Worm (Caenorhabditis elegans) whole organism, L4 larva: ENCODE data around the gene CD4.8.

Source experiments
- F10B5.3 ChIP-seq: sonication (generic microtip); optimal IDR thresholded peaks from 2 replicates; lab custom pipeline; 2016; ENCODE audit warnings: mild to moderate bottlenecking, missing genetic modification characterization, missing compliant biosample characterization
- F26F4.8 ChIP-seq: fragments of 200-800 bp; sonication (Bioruptor generic); conservative IDR thresholded peaks from 2 replicates; pipeline ENCODE4 v1.3.6; 2022; ENCODE audit warnings: missing genetic modification characterization, missing compliant biosample characterization
- F37D6.2 ChIP-seq: sonication (generic microtip); optimal IDR thresholded peaks from 2 replicates; lab custom pipeline; 2016; ENCODE audit warnings: mild to moderate bottlenecking, missing genetic modification characterization, missing compliant biosample characterization
- F49E8.2 ChIP-seq: sonication (generic microtip); optimal IDR thresholded peaks from 2 replicates; lab custom pipeline; 2016; ENCODE audit warnings: missing compliant biosample characterization, mild to moderate bottlenecking, missing genetic modification characterization, borderline replicate concordance
- T26A8.4 ChIP-seq: fragments of 200-800 bp; sonication (Bioruptor generic); IDR thresholded peaks from 2 replicates; pipeline ENCODE4 v1.3.6; 2022; ENCODE audit warnings: missing genetic modification characterization, missing compliant biosample characterization
- Y105C5A.15 ChIP-seq: fragments of 200-800 bp; sonication (Bioruptor generic); IDR thresholded peaks from 2 replicates; pipeline ENCODE4 v1.3.6; 2022; ENCODE audit warnings: missing genetic modification characterization, missing compliant biosample characterization
- Y48G9A.11 ChIP-seq: fragments of 200-800 bp; sonication (Bioruptor generic); IDR thresholded peaks from 2 replicates; pipeline ENCODE4 v1.3.6; 2022; ENCODE audit warnings: missing genetic modification reagents, missing genetic modification characterization, missing compliant biosample characterization
- Y5F2A.4 ChIP-seq: fragments of 200-800 bp; sonication (Bioruptor generic); optimal IDR thresholded peaks from 2 replicates; lab custom pipeline; 2018; ENCODE audit warnings: mild to moderate bottlenecking, missing genetic modification characterization, missing compliant biosample characterization
- ama-1 ChIP-seq: fragments of 150-350 bp; optimal IDR thresholded peaks from 2 replicates; lab custom pipeline; 2014; ENCODE audit warnings: inconsistent platforms, mixed read lengths
- attf-4 ChIP-seq: sonication (generic microtip); optimal IDR thresholded peaks from 3 replicates; lab custom pipeline; 2017; ENCODE audit warnings: missing biosample characterization, missing genetic modification characterization
- ceh-20 ChIP-seq: fragments of 200-800 bp; sonication (Bioruptor generic); IDR thresholded peaks from 2 replicates; pipeline ENCODE4 v1.3.6; 2022; ENCODE audit warnings: missing genetic modification reagents, missing genetic modification characterization, missing compliant biosample characterization
- ceh-44 ChIP-seq: fragments of 200-800 bp; sonication (Bioruptor generic); IDR thresholded peaks from 2 replicates; pipeline ENCODE4 v1.3.6; 2022; ENCODE audit warnings: missing genetic modification reagents, missing genetic modification characterization, missing compliant biosample characterization
- ces-1 ChIP-seq: fragments of 150-350 bp; sonication (generic microtip); optimal IDR thresholded peaks from 4 replicates; lab custom pipeline; 2014; ENCODE audit warnings: missing biosample characterization, missing genetic modification reagents, missing genetic modification characterization
- ctbp-1 ChIP-seq: fragments of 200-800 bp; sonication (Bioruptor generic); IDR thresholded peaks from 2 replicates; pipeline ENCODE4 v1.3.6; 2022; ENCODE audit warnings: missing genetic modification reagents, missing genetic modification characterization, missing compliant biosample characterization
- daf-19 ChIP-seq: fragments of 200-800 bp; sonication (Bioruptor generic); conservative IDR thresholded peaks from 2 replicates; pipeline ENCODE4 v1.3.6; 2022; ENCODE audit warnings: missing genetic modification characterization, missing compliant biosample characterization
- dmd-8 ChIP-seq: fragments of 200-800 bp; sonication (Bioruptor generic); IDR thresholded peaks from 2 replicates; pipeline ENCODE4 v1.3.6; 2022; ENCODE audit warnings: missing genetic modification characterization, missing compliant biosample characterization
- dmd-9 ChIP-seq: fragments of 200-800 bp; sonication (Bioruptor generic); IDR thresholded peaks from 2 replicates; pipeline ENCODE4 v1.3.6; 2022; ENCODE audit warnings: missing genetic modification reagents, missing genetic modification characterization, missing compliant biosample characterization
- dpl-1 ChIP-seq: fragments of 150-350 bp; optimal IDR thresholded peaks from 2 replicates; lab custom pipeline; 2014; ENCODE audit warnings: missing biosample characterization, missing genetic modification reagents, missing genetic modification characterization
- duxl-1 ChIP-seq: sonication (generic microtip); optimal IDR thresholded peaks from 2 replicates; lab custom pipeline; 2016; ENCODE audit warnings: mild to moderate bottlenecking, missing genetic modification characterization, moderate library complexity, missing compliant biosample characterization; ENCODE audit not compliant: poor library complexity
- egl-43 ChIP-seq: fragments of 200-800 bp; sonication (Bioruptor generic); IDR thresholded peaks from 2 replicates; pipeline ENCODE4 v1.3.6; 2022; ENCODE audit warnings: missing genetic modification reagents, missing genetic modification characterization, missing compliant biosample characterization
- fkh-10 ChIP-seq: fragments of 150-350 bp; optimal IDR thresholded peaks from 2 replicates; lab custom pipeline; 2014; ENCODE audit warnings: missing biosample characterization, missing genetic modification reagents, missing genetic modification characterization
- fos-1 ChIP-seq: fragments of 150-350 bp; optimal IDR thresholded peaks from 2 replicates; lab custom pipeline; 2014; ENCODE audit warnings: missing biosample characterization, missing genetic modification characterization
- hmg-1.1 ChIP-seq: fragments of 200-800 bp; sonication (Bioruptor generic); IDR thresholded peaks from 2 replicates; pipeline ENCODE4 v1.3.6; 2022; ENCODE audit warnings: missing genetic modification reagents, missing genetic modification characterization, missing compliant biosample characterization
- jun-1 ChIP-seq: fragments of 150-350 bp; optimal IDR thresholded peaks from 2 replicates; lab custom pipeline; 2014; ENCODE audit warnings: missing biosample characterization, missing genetic modification reagents, missing genetic modification characterization
- lim-7 ChIP-seq: fragments of 200-800 bp; sonication (Bioruptor generic); IDR thresholded peaks from 2 replicates; pipeline ENCODE4 v1.3.6; 2022; ENCODE audit warnings: missing genetic modification characterization, missing compliant biosample characterization
- lin-1 ChIP-seq: fragments of 200-800 bp; sonication (Bioruptor generic); IDR thresholded peaks from 2 replicates; pipeline ENCODE4 v1.3.6; 2022; ENCODE audit warnings: missing genetic modification reagents, missing genetic modification characterization, missing compliant biosample characterization
- lin-13 ChIP-seq: fragments of 150-350 bp; optimal IDR thresholded peaks from 2 replicates; lab custom pipeline; 2014; ENCODE audit warnings: missing biosample characterization, missing genetic modification reagents, missing genetic modification characterization
- lin-38 ChIP-seq: fragments of 200-800 bp; sonication (Bioruptor generic); IDR thresholded peaks from 2 replicates; pipeline ENCODE4 v1.3.6; 2022; ENCODE audit warnings: missing genetic modification reagents, missing genetic modification characterization, missing compliant biosample characterization
- lin-39 ChIP-seq: fragments of 150-350 bp; optimal IDR thresholded peaks from 2 replicates; lab custom pipeline; 2014; ENCODE audit warnings: missing biosample characterization, missing genetic modification reagents, missing genetic modification characterization
- lir-3 ChIP-seq: sonication (generic microtip); optimal IDR thresholded peaks from 2 replicates; lab custom pipeline; 2016; ENCODE audit warnings: mild to moderate bottlenecking, missing genetic modification characterization, missing compliant biosample characterization
- mdl-1 ChIP-seq, 2 experiments: fragments of 150-350 bp in 1 of 2; sonication (generic microtip) in 1 of 2; optimal IDR thresholded peaks; 2 replicates each; lab custom pipeline; 2014 to 2017; ENCODE audit warnings: missing biosample characterization in 2 of 2, missing genetic modification characterization in 2 of 2
- nhr-10 ChIP-seq: fragments of 150-350 bp; optimal IDR thresholded peaks from 2 replicates; lab custom pipeline; 2014; ENCODE audit warnings: missing biosample characterization, missing genetic modification characterization
- nhr-102 ChIP-seq: sonication (generic microtip); optimal IDR thresholded peaks from 2 replicates; lab custom pipeline; 2016; ENCODE audit warnings: mild to moderate bottlenecking, missing genetic modification characterization, moderate library complexity, missing compliant biosample characterization
- nhr-25 ChIP-seq: sonication (generic microtip); optimal IDR thresholded peaks from 2 replicates; lab custom pipeline; 2017; ENCODE audit warnings: missing genetic modification characterization, mild to moderate bottlenecking, missing compliant biosample characterization, antibody characterized with exemption, moderate library complexity, borderline replicate concordance; ENCODE audit not compliant: insufficient read depth
- nhr-41 ChIP-seq: fragments of 200-800 bp; sonication (Bioruptor generic); IDR thresholded peaks from 2 replicates; pipeline ENCODE4 v1.3.6; 2022; ENCODE audit warnings: missing genetic modification reagents, missing genetic modification characterization, missing compliant biosample characterization
- nhr-42 ChIP-seq: fragments of 200-800 bp; sonication (Bioruptor generic); IDR thresholded peaks from 2 replicates; pipeline ENCODE4 v1.3.6; 2022; ENCODE audit warnings: missing genetic modification characterization, missing compliant biosample characterization
- nhr-6 ChIP-seq: fragments of 150-350 bp; optimal IDR thresholded peaks from 2 replicates; lab custom pipeline; 2014; ENCODE audit warnings: missing biosample characterization, missing genetic modification characterization
- nhr-76 ChIP-seq: fragments of 150-350 bp; optimal IDR thresholded peaks from 2 replicates; lab custom pipeline; 2014; ENCODE audit warnings: missing biosample characterization, missing genetic modification characterization
- php-3 ChIP-seq: fragments of 200-800 bp; sonication (Bioruptor generic); IDR thresholded peaks from 2 replicates; pipeline ENCODE4 v1.3.6; 2022; ENCODE audit warnings: missing genetic modification reagents, missing genetic modification characterization, missing compliant biosample characterization
- rbr-2 ChIP-seq: sonication (generic microtip); optimal IDR thresholded peaks from 2 replicates; lab custom pipeline; 2016; ENCODE audit warnings: missing genotype, missing genetic modification characterization, missing compliant biosample characterization
- sdz-12 ChIP-seq: fragments of 200-800 bp; sonication (Bioruptor generic); optimal IDR thresholded peaks from 2 replicates; lab custom pipeline; 2018; ENCODE audit warnings: mild to moderate bottlenecking, missing genetic modification characterization, missing compliant biosample characterization
- snpc-1.2 ChIP-seq: fragments of 200-800 bp; sonication (Bioruptor generic); IDR thresholded peaks from 2 replicates; pipeline ENCODE4 v1.3.6; 2022; ENCODE audit warnings: missing genetic modification reagents, missing genetic modification characterization, missing compliant biosample characterization
- snpc-4 ChIP-seq: fragments of 150-350 bp; optimal IDR thresholded peaks from 2 replicates; lab custom pipeline; 2014; ENCODE audit warnings: missing biosample characterization, missing genetic modification characterization
- tra-1 ChIP-seq: fragments of 200-800 bp; sonication (Bioruptor generic); IDR thresholded peaks from 2 replicates; pipeline ENCODE4 v1.3.6; 2022; ENCODE audit warnings: missing genetic modification reagents, missing genetic modification characterization, missing compliant biosample characterization
- unc-39 ChIP-seq: sonication (generic microtip); optimal IDR thresholded peaks from 2 replicates; lab custom pipeline; 2017; ENCODE audit warnings: missing biosample characterization, missing genetic modification characterization
- vab-7 ChIP-seq: fragments of 200-800 bp; sonication (Bioruptor generic); IDR thresholded peaks from 2 replicates; pipeline ENCODE4 v1.3.6; 2022; ENCODE audit warnings: missing genetic modification reagents, missing genetic modification characterization, missing compliant biosample characterization
- zag-1 ChIP-seq: fragments of 150-350 bp; optimal IDR thresholded peaks from 2 replicates; lab custom pipeline; 2014; ENCODE audit warnings: missing biosample characterization, missing genetic modification characterization
- zfp-2 ChIP-seq: sonication (generic microtip); optimal IDR thresholded peaks from 2 replicates; lab custom pipeline; 2016; ENCODE audit warnings: mild to moderate bottlenecking, missing genetic modification characterization, missing compliant biosample characterization
- zfp-3 ChIP-seq: fragments of 200-800 bp; sonication (Bioruptor generic); conservative IDR thresholded peaks from 2 replicates; pipeline ENCODE4 v1.3.6; 2022; ENCODE audit warnings: missing genetic modification reagents, missing genetic modification characterization, missing compliant biosample characterization
- zip-2 ChIP-seq: fragments of 150-350 bp; optimal IDR thresholded peaks from 2 replicates; lab custom pipeline; 2014; ENCODE audit warnings: missing biosample characterization, missing genetic modification characterization
- ztf-7 ChIP-seq: fragments of 150-350 bp; optimal IDR thresholded peaks from 2 replicates; lab custom pipeline; 2014; ENCODE audit warnings: missing biosample characterization, missing genetic modification characterization

Gene CD4.8

DNA sequence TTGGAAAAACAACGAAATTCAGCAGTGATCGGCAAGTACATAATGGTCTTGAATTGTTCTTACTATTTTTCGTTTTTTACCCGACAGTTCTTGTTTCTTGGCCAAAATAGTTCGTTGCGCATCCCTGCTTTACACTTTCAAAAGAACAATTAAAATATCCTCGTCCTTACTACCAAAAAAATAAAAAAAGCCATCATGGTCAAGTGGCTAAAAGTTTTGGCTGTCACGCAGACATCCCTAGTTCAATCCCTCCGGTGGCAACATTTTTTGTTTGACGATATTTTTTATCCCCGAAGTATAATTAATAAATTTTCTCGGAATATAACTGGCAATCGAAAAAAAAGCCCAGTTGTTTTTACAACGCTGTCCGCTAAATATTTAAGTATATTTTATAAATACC, 9.3 kb downstream of the CD4.8 start (continued):
- TF ChIP-seq nhr-42 (GFP tag; lab: Robert Waterston, UW) (no peak), nhr-41 (GFP tag; lab: Robert Waterston, UW) (0 out of 2 replicates have a peak, but pooled peaks have one; percentile 37), tra-1 (GFP tag; lab: Robert Waterston, UW) (peak; percentile 47; the same call in 1 of the 2 replicates), zag-1 (tag; lab: Kevin White, UChicago) (no peak), php-3 (GFP tag; lab: Robert Waterston, UW) (0 out of 2 replicates have a peak, but pooled peaks have one; percentile 25), fos-1 (tag; lab: Kevin White, UChicago) (no peak), nhr-25 (tag; lab: Kevin White, UChicago) (no peak), nhr-102 (tag; lab: Kevin White, UChicago) (no peak), vab-7 (GFP tag; lab: Robert Waterston, UW) (peak; percentile 78), duxl-1 (tag; lab: Kevin White, UChicago) (peak; percentile 51), dmd-8 (GFP tag; lab: Robert Waterston, UW) (peak; percentile 86), nhr-10 (no peak), ztf-7 (tag; lab: Kevin White, UChicago) (no peak), lin-39 (tag; lab: Kevin White, UChicago) (no peak), fkh-10 (GFP tag; lab: Kevin White, UChicago) (no peak), Y5F2A.4 (GFP tag; lab: Kevin White, UChicago) (peak; percentile 42), daf-19 (GFP tag; lab: Robert Waterston, UW) (peak; percentile 88), mdl-1 (tag; optimal IDR thresholded peaks at IDR 0.05; lab: Kevin White, UChicago) (no peak), attf-4 (no peak), ctbp-1 (peak; percentile 68)

ce11 chrV:5587955-5588354, 13.2 kb downstream of the CD4.8 start:
- no peak for TF ChIP-seq vab-7 (GFP tag; lab: Robert Waterston, UW)
- TF ChIP-seq lir-3 (tag; lab: Kevin White, UChicago) = no peak
- no peak for TF ChIP-seq jun-1 (tag; lab: Kevin White, UChicago)
- TF ChIP-seq ces-1 (GFP tag; lab: Kevin White, UChicago) = no peak
- 0 out of 2 replicates have a peak, but pooled peaks have one; percentile 62 for TF ChIP-seq F26F4.8 (GFP tag; lab: Robert Waterston, UW)
- TF ChIP-seq lin-38 = peak; percentile 70
- peak; percentile 76 for TF ChIP-seq lim-7 (GFP tag; lab: Robert Waterston, UW)
- TF ChIP-seq hmg-1.1 (GFP tag; lab: Robert Waterston, UW) = no peak
- no peak for TF ChIP-seq ceh-20 (GFP tag; lab: Robert Waterston, UW)
- no peak for TF ChIP-seq lin-1
- no peak for TF ChIP-seq F37D6.2 (tag; lab: Kevin White, UChicago)
- no peak for TF ChIP-seq rbr-2 (tag; lab: Kevin White, UChicago)
- TF ChIP-seq zfp-3 = 0 out of 2 replicates have a peak, but pooled peaks have one; percentile 29
- no peak for TF ChIP-seq nhr-42 (GFP tag; lab: Robert Waterston, UW)
- no peak for TF ChIP-seq dmd-9 (GFP tag; lab: Robert Waterston, UW)
- TF ChIP-seq ztf-7 (tag; lab: Kevin White, UChicago) = no peak
- no peak for TF ChIP-seq lin-13 (GFP tag; lab: Kevin White, UChicago)
- TF ChIP-seq ceh-44 = peak; percentile 85
- TF ChIP-seq egl-43 (GFP tag; lab: Robert Waterston, UW) = no peak
- no peak for TF ChIP-seq ama-1 (lab: Kevin White, UChicago)
- peak; percentile 70 for TF ChIP-seq snpc-1.2 (GFP tag; lab: Robert Waterston, UW)
- TF ChIP-seq F10B5.3 = no peak
- TF ChIP-seq snpc-4 = peak; percentile 48
- TF ChIP-seq nhr-76 (tag; lab: Kevin White, UChicago) = no peak
- TF ChIP-seq sdz-12 = no peak
- TF ChIP-seq unc-39 = no peak
- no peak for TF ChIP-seq nhr-6 (tag; lab: Kevin White, UChicago)
- no peak for TF ChIP-seq T26A8.4 (GFP tag; lab: Robert Waterston, UW)
- TF ChIP-seq zip-2 = no peak
- TF ChIP-seq F49E8.2 (tag; lab: Kevin White, UChicago) = peak; percentile 34
- no peak for TF ChIP-seq dpl-1 (GFP tag; lab: Kevin White, UChicago)
- no peak for TF ChIP-seq zfp-2
- TF ChIP-seq Y105C5A.15 (GFP tag; lab: Robert Waterston, UW) = no peak
- peak; percentile 47; the same call in 1 of the 2 replicates for TF ChIP-seq Y48G9A.11 (GFP tag; lab: Robert Waterston, UW)
- TF ChIP-seq zag-1 (tag; lab: Kevin White, UChicago) = no peak
